Worm (Caenorhabditis elegans): ENCODE data around the gene atp-5.

Gene atp-5

DNA sequence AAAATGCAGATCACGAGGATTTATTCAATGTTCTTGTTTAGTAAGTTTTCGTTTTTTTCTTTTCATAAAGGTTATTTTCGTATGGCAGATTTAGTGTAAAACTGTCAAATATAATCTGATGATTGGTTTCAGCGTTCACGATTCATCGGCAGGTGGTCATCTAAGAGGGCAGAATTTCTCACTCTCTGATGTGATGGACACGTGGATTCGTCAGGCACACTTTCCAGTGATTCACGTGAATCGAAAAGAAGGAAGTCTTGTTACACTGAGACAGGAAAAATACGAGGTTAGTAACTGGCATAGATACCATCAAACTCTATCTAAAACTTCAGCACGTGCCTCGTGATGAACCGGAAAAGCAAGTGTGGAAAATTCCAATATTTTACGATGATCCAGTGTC, 29.0 kb downstream of the atp-5 start:
- no peak for TF ChIP-seq unc-62 (GFP tag; optimal IDR thresholded peaks at IDR 0.05)

DNA sequence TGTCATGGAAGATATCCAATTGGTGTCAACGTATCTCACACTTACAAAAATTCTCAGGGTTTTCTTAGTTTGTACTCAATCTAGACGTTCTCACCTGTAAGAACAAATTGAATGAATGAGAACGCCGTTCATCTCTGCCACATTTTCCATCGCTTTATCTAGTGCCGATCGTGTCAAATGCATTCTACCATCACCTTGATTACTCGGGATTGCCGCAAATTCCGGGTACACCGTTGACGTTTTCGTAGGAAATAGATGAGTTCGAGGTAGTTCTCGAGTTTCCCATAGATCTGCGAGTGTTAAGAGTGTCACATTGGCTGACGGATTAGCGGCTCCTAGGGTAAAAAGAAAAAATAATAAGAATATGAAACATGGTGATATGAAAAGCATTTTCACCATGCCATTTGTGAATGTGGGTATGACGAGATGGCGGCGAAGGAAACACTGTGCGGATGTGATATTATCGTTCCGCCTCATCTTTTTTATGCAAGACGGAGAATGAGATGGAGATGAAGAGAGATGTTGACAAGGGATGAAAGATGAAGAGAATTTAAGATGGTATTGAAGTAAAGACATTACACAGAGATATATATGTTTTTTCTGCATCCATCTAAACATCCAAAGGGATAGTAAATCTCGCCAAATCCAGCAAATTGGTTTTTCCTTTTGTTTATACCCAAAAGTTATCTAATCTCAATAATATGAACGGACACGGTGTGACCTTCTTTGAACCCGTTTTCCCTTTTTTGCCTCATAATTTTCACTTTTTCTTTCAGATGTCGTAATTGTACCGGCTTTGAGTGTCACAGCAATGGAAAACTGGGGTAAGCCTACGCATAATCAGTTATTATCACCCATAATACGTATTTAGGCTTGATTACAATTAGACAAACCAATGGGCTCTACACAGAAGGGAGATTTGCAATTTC, 30.2 kb downstream of the atp-5 start, which contains the start of gene lact-8:
TSS of gene lact-8 (minus strand) at position 445 of the 929 bp plus-strand sequence.
- no peak for TF ChIP-seq unc-62 (GFP tag; optimal IDR thresholded peaks at IDR 0.05)

DNA sequence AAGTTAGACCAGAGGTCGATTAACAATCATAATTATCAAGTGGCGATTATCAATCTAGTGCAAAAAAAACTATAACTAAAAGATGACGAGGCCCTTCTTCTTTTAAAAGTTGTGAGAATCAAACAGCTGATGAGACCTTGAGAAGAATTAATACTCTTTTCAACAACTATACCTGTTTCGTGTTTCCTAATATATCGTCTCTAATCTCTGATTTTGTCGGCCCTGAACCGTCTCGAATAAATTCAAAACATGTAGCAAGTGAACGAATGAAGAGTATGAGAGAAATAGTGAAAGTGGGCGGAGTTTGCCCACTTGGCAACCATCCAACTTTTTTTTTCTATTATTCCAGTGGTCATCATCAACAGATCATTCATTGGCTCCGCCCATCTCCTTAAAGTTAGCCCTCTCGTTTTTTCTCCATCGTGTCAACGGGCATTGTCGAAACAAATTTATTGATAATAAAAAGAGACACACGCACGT, 36.1 kb downstream of the atp-5 start, which contains the start of gene Y42A5A.1:
TSS of gene Y42A5A.1 (plus strand) at position 430 of the 480 bp plus-strand sequence.
- TF ChIP-seq unc-62 (GFP tag; optimal IDR thresholded peaks at IDR 0.05): no peak

DNA sequence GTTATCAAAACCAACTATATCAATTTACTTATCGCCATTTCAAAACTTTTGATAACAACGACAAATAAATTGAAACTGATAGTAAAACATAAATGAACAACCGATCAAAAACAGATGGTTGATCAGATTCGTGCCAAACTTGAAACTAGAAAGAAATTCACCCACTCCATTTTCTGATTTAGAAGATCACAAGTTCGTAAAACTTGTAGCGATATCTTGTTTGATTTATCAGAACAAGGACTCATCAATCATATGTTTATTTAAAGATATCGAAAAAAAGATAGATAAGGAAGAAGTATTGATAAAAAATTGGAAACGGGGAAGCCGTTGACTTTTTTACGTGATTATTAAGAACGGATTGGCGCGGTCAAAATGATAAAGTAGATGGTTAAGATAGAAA, 36.5 kb downstream of the atp-5 start:
- no peak for TF ChIP-seq unc-62 (GFP tag; optimal IDR thresholded peaks at IDR 0.05)

DNA sequence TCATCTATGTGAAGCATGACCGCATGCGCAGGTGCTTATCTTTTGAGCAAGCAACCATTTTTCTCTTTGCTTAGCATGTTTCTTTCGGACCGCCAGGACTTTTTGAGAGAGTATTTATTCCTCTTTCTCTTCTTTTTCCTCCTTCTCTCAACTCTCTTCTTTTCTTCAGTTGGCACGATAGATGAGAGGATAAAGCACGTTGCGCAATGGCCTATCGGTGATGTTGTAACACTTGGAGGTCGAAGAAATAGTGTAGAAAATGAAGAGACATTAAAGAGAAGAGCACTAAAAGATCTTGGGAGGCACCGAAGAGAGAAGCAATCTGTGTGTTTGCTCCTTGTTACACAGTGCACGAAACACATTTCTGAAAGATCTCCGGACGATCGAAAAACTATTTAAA, 40.0 kb downstream of the atp-5 start:
- no peak for TF ChIP-seq unc-62 (GFP tag; optimal IDR thresholded peaks at IDR 0.05)

DNA sequence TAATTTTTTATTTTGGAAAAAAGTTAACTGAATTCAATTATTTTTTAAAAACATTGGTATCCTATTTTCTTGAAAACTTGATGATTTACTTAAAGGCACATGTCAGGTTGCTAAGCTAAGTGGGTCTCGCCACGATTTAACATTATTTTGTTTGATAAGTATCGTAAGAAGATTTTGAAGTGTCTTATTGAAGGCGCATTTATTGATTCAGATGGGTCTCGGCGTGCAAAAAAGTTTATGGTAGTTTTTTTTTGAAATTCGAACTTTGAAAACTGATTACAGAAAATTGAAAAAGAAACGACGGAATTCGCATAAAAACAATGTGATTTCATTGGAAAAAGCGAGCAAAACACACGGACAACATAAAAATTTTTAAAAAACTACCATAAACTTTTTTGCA, 40.7 kb downstream of the atp-5 start:
- TF ChIP-seq unc-62 (GFP tag; optimal IDR thresholded peaks at IDR 0.05): no peak

DNA sequence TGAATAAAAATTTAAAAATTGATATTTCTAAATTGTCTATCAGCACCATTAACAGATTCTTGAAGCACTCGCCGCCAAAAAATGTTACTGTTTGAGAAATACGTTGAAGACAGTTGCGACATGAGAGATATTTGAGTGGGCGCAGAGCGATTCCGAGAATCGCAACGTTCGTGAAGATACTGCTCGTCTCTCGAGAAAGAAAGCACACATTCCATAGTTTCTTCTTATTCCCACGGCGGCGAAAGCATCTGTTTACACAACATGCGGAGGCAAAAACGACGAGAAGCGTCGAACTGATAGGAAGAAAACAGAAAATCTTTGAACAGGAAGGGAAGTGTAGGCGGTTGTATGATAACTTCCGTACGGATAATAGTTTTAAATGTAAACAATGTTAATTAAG, 41.2 kb downstream of the atp-5 start:
- TF ChIP-seq unc-62 (GFP tag; optimal IDR thresholded peaks at IDR 0.05): no peak

DNA sequence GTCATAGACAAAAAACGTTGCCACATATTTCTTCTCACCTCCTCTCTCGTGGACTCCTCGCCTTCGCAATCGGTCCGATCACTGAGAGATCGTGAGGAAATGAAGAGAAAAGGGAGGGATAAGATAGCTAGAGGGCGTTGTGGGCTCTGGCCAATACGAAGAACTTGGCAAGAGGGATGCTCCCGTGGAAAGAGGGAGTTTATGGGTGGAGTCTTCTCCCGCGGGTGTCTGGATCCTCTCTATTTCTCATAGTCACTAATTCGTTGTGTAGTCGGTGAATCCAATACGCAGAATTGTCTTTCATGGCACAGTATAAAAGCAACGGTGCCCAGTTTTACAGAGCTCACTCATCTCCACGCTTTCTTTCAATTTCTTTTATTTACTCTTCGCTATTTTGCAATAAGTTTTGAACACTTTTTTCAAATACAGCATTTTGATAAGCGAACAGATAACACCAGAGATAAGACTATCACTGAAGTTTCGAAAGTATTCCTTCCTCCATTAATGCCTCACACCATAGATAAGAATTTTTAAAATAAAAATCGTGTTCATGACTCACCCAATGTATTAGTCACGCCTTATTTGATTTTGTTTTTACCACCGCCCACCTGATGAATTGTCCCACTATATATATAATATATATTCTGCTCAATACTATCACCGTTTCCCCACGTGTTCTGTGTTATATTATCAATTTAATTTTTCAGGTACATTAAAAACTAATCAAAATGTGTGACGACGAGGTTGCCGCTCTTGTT, 43.1 kb downstream of the atp-5 start, which contains the start of gene act-1:
TSS of gene act-1 (plus strand) at position 708 of the 758 bp plus-strand sequence.
- no peak for TF ChIP-seq unc-62 (GFP tag; optimal IDR thresholded peaks at IDR 0.05)

DNA sequence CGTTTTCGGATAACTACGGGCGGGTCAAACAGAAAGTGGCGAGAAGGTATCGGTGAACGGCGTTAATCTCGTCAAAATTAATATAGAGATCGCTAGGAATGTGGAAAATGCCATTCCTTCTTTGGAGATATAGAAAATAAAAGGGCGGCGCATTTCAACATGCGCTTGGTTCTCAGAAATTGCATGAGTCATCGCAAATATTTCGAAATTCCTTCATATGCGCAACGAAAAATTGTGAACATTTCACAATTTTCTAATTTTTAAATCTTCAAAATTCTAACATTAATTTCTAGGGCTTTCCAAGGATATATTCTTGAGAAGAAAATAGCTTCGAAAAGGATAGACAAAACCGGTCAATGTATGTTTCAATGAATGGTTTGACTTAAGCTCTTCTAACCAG, 44.8 kb downstream of the atp-5 start:
- no peak for TF ChIP-seq unc-62 (GFP tag; optimal IDR thresholded peaks at IDR 0.05)

DNA sequence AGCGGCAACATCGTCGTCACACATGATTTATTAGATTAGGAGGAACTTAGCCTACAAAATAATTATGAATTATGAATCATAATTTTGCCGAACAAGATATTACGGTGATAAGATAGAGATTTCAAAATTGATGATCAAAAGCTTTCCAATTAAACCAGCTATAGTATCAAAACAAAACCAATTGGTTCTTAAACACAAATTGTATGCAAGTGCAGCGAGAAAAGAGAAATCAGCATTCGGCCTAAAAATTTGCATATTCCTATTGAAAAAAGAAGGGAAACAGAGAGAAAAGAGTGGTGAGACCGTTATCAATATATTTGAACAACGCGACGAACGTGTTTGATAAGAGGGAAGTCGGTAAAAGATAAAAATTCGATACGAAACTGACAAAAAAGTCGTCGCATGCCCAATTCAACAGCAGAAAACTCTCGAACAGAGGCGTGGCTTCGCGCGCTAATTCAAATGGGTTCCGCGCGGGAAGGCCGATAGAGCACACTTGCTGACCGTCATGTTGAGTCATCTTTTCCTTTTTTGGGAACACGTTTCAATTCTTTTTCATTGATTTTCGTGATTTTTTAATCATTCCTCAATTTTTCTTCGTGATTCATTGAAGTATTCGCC, 45.5 kb downstream of the atp-5 start, which contains the start of gene act-2:
TSS of gene act-2 (minus strand) at position 51 of the 621 bp plus-strand sequence.
- TF ChIP-seq unc-62 (GFP tag; optimal IDR thresholded peaks at IDR 0.05): no peak

DNA sequence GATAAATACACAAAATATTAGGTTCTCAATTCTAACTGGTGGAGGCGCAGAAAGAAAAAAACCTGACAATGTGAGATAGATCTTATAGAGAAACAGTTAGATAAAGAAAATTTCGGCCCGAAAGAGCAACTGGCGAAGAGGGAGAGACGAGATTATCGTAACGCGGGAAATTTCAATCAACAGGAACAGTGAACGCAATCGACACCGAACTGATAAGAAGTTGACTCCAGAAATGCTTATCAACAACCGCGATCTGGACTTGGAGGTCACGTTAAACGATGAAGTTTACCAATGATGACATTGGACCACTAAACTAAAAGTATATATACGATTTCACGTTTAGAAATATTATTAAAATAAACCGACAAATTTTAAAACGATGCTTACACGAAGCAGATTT, 47.3 kb downstream of the atp-5 start:
- TF ChIP-seq unc-62 (GFP tag; optimal IDR thresholded peaks at IDR 0.05): no peak

DNA sequence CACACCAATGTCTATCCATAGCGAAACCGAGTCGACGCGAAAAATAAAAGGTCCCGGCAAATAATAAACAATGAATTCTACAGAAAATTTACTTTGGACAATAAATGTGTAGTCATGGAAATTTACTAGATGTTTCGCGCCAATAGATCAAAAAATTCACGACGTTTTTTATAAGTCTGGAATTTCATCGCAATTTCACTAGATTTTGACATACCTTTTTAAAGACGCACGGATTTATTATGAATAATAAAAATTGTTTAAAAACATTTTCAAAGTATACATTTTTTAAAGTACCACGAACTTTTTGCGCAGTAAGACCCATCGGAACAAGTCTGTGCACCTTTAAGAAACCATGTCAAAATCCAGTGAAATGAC, 47.7 kb downstream of the atp-5 start:
- no peak for TF ChIP-seq unc-62 (GFP tag; optimal IDR thresholded peaks at IDR 0.05)

DNA sequence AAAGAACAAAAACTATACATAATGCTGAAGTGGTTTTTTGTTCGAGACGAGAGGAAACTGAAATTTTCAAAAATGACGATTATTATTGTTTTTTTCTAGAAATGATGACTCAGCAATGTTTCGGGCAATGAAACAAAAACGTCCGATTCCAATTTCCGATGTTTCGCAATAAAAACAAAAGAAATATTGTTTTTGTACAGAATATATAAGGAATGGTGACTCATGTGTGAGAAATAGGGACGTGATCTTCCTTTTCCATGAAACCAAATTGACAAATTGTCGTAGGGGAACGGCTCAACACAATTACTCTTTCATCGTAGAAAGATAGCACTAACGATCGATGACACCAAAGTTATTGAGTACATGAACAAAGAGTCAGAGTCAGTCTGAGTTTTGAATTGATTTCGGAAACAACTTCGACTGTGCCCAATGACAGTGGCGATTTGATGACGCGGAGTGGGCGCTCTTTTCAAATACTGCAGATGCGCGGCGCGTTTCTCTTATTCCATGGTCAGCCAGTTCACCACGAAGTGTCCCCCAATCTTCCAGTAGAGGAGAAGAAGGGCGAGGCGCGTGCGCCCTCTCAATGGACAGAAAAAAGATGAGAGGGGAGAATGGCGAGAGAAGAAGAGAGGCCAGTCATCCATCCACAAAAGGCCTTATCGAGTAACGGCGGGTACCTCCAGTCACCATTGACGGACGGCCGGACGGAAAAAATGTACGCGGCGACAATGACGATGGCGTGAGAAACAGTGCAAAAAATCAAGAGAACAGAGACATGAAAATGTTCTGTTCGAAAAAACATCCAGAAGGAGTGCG, 48.2 kb downstream of the atp-5 start:
- no peak for TF ChIP-seq unc-62 (GFP tag; optimal IDR thresholded peaks at IDR 0.05)

DNA sequence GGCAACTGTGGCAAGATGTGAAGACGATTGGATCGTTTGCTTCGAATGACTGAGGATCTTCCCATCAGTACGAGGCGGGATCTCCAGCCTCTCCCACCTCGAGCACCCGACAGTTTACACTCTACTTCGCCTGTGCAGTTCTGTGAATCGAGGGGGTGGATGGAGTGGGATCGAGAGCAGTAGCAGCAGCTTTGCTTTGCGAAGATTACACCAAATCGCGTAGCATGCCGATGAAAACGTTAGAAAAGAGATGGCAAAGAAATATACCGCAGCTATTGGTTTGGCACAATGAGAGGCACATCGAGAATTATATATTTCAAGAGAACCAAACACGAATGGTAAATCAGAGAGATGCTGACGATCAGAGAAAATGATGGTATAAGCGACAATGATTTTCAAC, 49.2 kb downstream of the atp-5 start, which contains the start of gene act-3:
TSS of gene act-3 (minus strand) at position 51 of the 400 bp plus-strand sequence.
- no peak for TF ChIP-seq unc-62 (GFP tag; optimal IDR thresholded peaks at IDR 0.05)

DNA sequence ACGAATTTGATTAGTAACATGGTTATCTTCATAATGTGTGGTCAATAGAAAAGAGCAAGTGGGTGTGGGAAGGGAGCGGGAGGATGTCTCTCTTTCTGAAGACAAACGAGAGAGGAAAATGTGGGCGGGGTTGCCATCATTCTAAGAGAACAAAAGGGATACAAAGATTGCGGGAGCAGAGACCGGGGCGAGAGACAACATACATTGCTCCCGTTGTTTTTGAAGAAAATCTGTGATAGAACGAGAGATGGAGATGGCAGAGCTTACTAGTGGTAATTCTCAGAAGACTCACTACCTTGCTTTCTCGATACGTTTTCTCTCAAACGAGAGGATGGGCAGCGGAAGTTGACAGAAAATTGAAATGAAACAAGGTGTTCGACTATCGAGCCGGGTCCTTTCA, 50.3 kb downstream of the atp-5 start:
- no peak for TF ChIP-seq unc-62 (GFP tag; optimal IDR thresholded peaks at IDR 0.05)

Data from whole organism, dauer.